Fruit fly (Drosophila melanogaster) whole organism, wandering third instar larva: ENCODE data around the gene Nelf-A.

Source experiments
- Abd-B ChIP-seq: fragments of >200 bp; optimal IDR thresholded peaks from 2 replicates; lab custom pipeline; 2017; ENCODE audit warnings: missing biosample characterization, missing genetic modification characterization
- CG9705 ChIP-seq: fragments of 200-800 bp; sonication (Bioruptor generic); optimal IDR thresholded peaks from 2 replicates; lab custom pipeline; 2018; ENCODE audit warnings: missing biosample characterization, mild to moderate bottlenecking, missing genetic modification characterization
- CrebA ChIP-seq: fragments of 200-800 bp; sonication (Bioruptor generic); optimal IDR thresholded peaks from 2 replicates; lab custom pipeline; 2016; ENCODE audit warnings: missing biosample characterization, mild to moderate bottlenecking, missing genetic modification characterization, borderline replicate concordance
- Dfd ChIP-seq: fragments of >200 bp; optimal IDR thresholded peaks from 2 replicates; lab custom pipeline; 2017; ENCODE audit warnings: missing biosample characterization, missing genetic modification characterization
- Dif ChIP-seq: fragments of 200-275, 200-300 bp; sonication (Bioruptor generic); optimal IDR thresholded peaks from 2 replicates; lab custom pipeline; 2018; ENCODE audit warnings: missing biosample characterization, missing genetic modification characterization; ENCODE audit not compliant: partially characterized antibody
- GATAd ChIP-seq: sonication (Bioruptor generic); optimal IDR thresholded peaks from 2 replicates; lab custom pipeline; 2016; ENCODE audit warnings: missing biosample characterization, missing genetic modification characterization
- HLH106 ChIP-seq: fragments of 200-800 bp; optimal IDR thresholded peaks from 3 replicates; lab custom pipeline; 2019; ENCODE audit warnings: missing biosample characterization, mild to moderate bottlenecking, missing genetic modification characterization, moderate library complexity
- Hnf4 ChIP-seq: fragments of 200-800 bp; sonication (Bioruptor generic); optimal IDR thresholded peaks from 2 replicates; lab custom pipeline; 2016; ENCODE audit warnings: missing biosample characterization, mild to moderate bottlenecking, missing genetic modification characterization
- Hr83 ChIP-seq: fragments of 200-300 bp; sonication (Bioruptor generic); optimal IDR thresholded peaks from 2 replicates; lab custom pipeline; 2016; ENCODE audit warnings: missing biosample characterization, mild to moderate bottlenecking, missing genetic modification characterization, moderate library complexity; ENCODE audit not compliant: poor library complexity, severe bottlenecking
- Jra ChIP-seq: sonication (Bioruptor generic); optimal IDR thresholded peaks from 2 replicates; lab custom pipeline; 2016; ENCODE audit warnings: missing biosample characterization, missing genetic modification characterization
- Mio ChIP-seq: sonication (Bioruptor generic); optimal IDR thresholded peaks from 2 replicates; lab custom pipeline; 2016; ENCODE audit warnings: missing biosample characterization, missing genetic modification characterization
- N ChIP-seq: fragments of >200 bp; optimal IDR thresholded peaks from 2 replicates; lab custom pipeline; 2018; ENCODE audit warnings: missing biosample characterization, missing external identifiers, missing genetic modification characterization
- OdsH ChIP-seq: fragments of 200-800 bp; sonication (Bioruptor generic); optimal IDR thresholded peaks from 2 replicates; lab custom pipeline; 2016; ENCODE audit warnings: missing biosample characterization, mild to moderate bottlenecking, missing genetic modification characterization
- Rel ChIP-seq, 2 experiments: fragments of 200-800 bp; sonication (Bioruptor generic) in 1 of 2; optimal IDR thresholded peaks; 2 replicates in 1 of 2; 3 replicates in 1 of 2; lab custom pipeline; 2016 to 2019; ENCODE audit warnings: mild to moderate bottlenecking in 2 of 2, missing biosample characterization in 2 of 2, missing genetic modification characterization in 2 of 2, moderate library complexity in 1 of 2
- Sp1 ChIP-seq: fragments of 200-800 bp; sonication (Bioruptor generic); optimal IDR thresholded peaks from 3 replicates; lab custom pipeline; 2019; ENCODE audit warnings: missing biosample characterization, mild to moderate bottlenecking, missing genetic modification characterization, moderate library complexity
- Vsx2 ChIP-seq: fragments of 200-300, 225-300 bp; sonication (Bioruptor generic); optimal IDR thresholded peaks from 2 replicates; lab custom pipeline; 2018; ENCODE audit warnings: missing biosample characterization, missing genetic modification characterization; ENCODE audit not compliant: partially characterized antibody
- br ChIP-seq: fragments of 200-800 bp; sonication (Bioruptor generic); optimal IDR thresholded peaks from 2 replicates; lab custom pipeline; 2016; ENCODE audit warnings: missing biosample characterization, missing genetic modification characterization
- brk ChIP-seq: fragments of 200-800 bp; sonication (Bioruptor generic); optimal IDR thresholded peaks from 2 replicates; lab custom pipeline; 2016; ENCODE audit warnings: missing biosample characterization, mild to moderate bottlenecking, missing genetic modification characterization
- dl ChIP-seq, 2 experiments: fragments of 175-275, 200-275 bp in 1 of 2; fragments of 200-275 bp in 1 of 2; sonication (Bioruptor generic); optimal IDR thresholded peaks; lab custom pipeline; 2018; ENCODE audit warnings: mild to moderate bottlenecking in 2 of 2, missing biosample characterization in 2 of 2, missing genetic modification characterization in 2 of 2, moderate library complexity in 2 of 2; ENCODE audit not compliant: partially characterized antibody in 2 of 2, insufficient read depth in 1 of 2
- dmrt93B ChIP-seq: fragments of 200-800 bp; sonication (Bioruptor generic); optimal IDR thresholded peaks from 2 replicates; lab custom pipeline; 2018; ENCODE audit warnings: missing biosample characterization, mild to moderate bottlenecking, missing genetic modification characterization
- dsf ChIP-seq: sonication (Bioruptor generic); optimal IDR thresholded peaks from 2 replicates; lab custom pipeline; 2016; ENCODE audit warnings: missing biosample characterization, missing genetic modification characterization, borderline replicate concordance
- ey ChIP-seq: fragments of 200-800 bp; sonication (Bioruptor generic); optimal IDR thresholded peaks from 2 replicates; lab custom pipeline; 2016; ENCODE audit warnings: missing biosample characterization, missing genetic modification characterization
- foxo ChIP-seq, 2 experiments: fragments of 200-800 bp; sonication (Bioruptor generic); optimal IDR thresholded peaks; 2 replicates in 1 of 2; 3 replicates in 1 of 2; lab custom pipeline; 2016 to 2017; ENCODE audit warnings: missing biosample characterization in 2 of 2, missing genetic modification characterization in 2 of 2
- fru ChIP-seq: fragments of 200-800 bp; sonication (Bioruptor generic); optimal IDR thresholded peaks from 3 replicates; lab custom pipeline; 2016; ENCODE audit warnings: missing biosample characterization, mild to moderate bottlenecking, missing genetic modification characterization
- h ChIP-seq: fragments of 200-800 bp; sonication (Bioruptor generic); optimal IDR thresholded peaks from 3 replicates; lab custom pipeline; 2016; ENCODE audit warnings: missing biosample characterization, mild to moderate bottlenecking, missing genetic modification characterization
- jim ChIP-seq: fragments of 175-275, 200-325 bp; sonication (Bioruptor generic); optimal IDR thresholded peaks from 2 replicates; lab custom pipeline; 2016; ENCODE audit warnings: missing biosample characterization, mild to moderate bottlenecking, missing genetic modification characterization
- lola ChIP-seq: fragments of >200 bp; optimal IDR thresholded peaks from 2 replicates; lab custom pipeline; 2017; ENCODE audit warnings: missing biosample characterization, missing genetic modification characterization
- rgr ChIP-seq: fragments of 200-800 bp; sonication (Bioruptor generic); optimal IDR thresholded peaks from 3 replicates; lab custom pipeline; 2016; ENCODE audit warnings: missing biosample characterization, mild to moderate bottlenecking, missing genetic modification characterization
- sage ChIP-seq: fragments of 200-800 bp; sonication (Bioruptor generic); optimal IDR thresholded peaks from 2 replicates; lab custom pipeline; 2016; ENCODE audit warnings: missing biosample characterization, mild to moderate bottlenecking, missing genetic modification characterization
- tai ChIP-seq: sonication (Bioruptor generic); optimal IDR thresholded peaks from 2 replicates; lab custom pipeline; 2016; ENCODE audit warnings: missing biosample characterization, missing genetic modification characterization
- woc ChIP-seq: sonication (Bioruptor generic); optimal IDR thresholded peaks from 2 replicates; lab custom pipeline; 2016; ENCODE audit warnings: missing biosample characterization, mild to moderate bottlenecking, missing genetic modification characterization

The Nelf-A gene

dm6 chr3R:21268873-21269272 lies 45.4 kb downstream of the Nelf-A start, which contains the start of gene Rab1 (continued):
- TF ChIP-seq Dif (GFP tag; lab: Kevin White, UChicago) = peak; percentile 13
- peak; percentile 52 for TF ChIP-seq woc (GFP tag; lab: Kevin White, UChicago)
- no peak for TF ChIP-seq Rel (GFP tag; optimal IDR thresholded peaks at IDR 0.05; lab: Kevin White, UChicago)
- peak; percentile 69 for TF ChIP-seq Rel (tag; optimal IDR thresholded peaks at IDR 0.05; lab: Kevin White, UChicago)
- TF ChIP-seq, all 38 proteins: peak for 18

dm6 chr3R:21269923-21270322 lies 46.4 kb downstream of the Nelf-A start, which contains the start of the genes AP-2sigma and Idi:
Gene AP-2sigma (minus strand): TSS chr3R:21270075.
Gene Idi (plus strand): TSS chr3R:21270126.
- TF ChIP-seq h (GFP tag; lab: Kevin White, UChicago) (peak; percentile 47), woc (GFP tag; lab: Kevin White, UChicago) (no peak), Hnf4 (GFP tag; lab: Kevin White, UChicago) (peak; percentile 15), br (GFP tag; lab: Kevin White, UChicago) (peak; percentile 23), rgr (GFP tag; lab: Kevin White, UChicago) (peak; percentile 57), Hr83 (peak; percentile 37), dl (GFP tag; optimal IDR thresholded peaks at IDR 0.05; lab: Kevin White, UChicago; ENCODE audit: insufficient read depth in 1 of 2, partially characterized antibody in 2 of 2) (no peak), Dfd (GFP tag; lab: Kevin White, UChicago) (no peak), Sp1 (GFP tag; lab: Kevin White, UChicago) (peak; percentile 30), tai (no peak), Dif (GFP tag; lab: Kevin White, UChicago) (peak; percentile 8), HLH106 (tag; lab: Kevin White, UChicago) (peak; percentile 32), sage (GFP tag; lab: Kevin White, UChicago) (no peak), dsf (GFP tag; lab: Kevin White, UChicago) (no peak), Rel (GFP tag; optimal IDR thresholded peaks at IDR 0.05; lab: Kevin White, UChicago) (no peak), Rel (tag; optimal IDR thresholded peaks at IDR 0.05; lab: Kevin White, UChicago) (peak; percentile 48), foxo (GFP tag; optimal IDR thresholded peaks at IDR 0.05; lab: Kevin White, UChicago) (peak in 1 of 2 experiments; percentile 58), OdsH (GFP tag; lab: Kevin White, UChicago) (peak; percentile 4), fru (GFP tag; lab: Kevin White, UChicago) (no peak), CrebA (GFP tag; lab: Kevin White, UChicago) (no peak), Vsx2 (GFP tag; lab: Kevin White, UChicago) (no peak), brk (GFP tag; lab: Kevin White, UChicago) (no peak)

dm6 chr3R:21270609-21271143 lies 47.2 kb downstream of the Nelf-A start:
- TF ChIP-seq jim (GFP tag; lab: Kevin White, UChicago) (no peak), HLH106 (tag; lab: Kevin White, UChicago) (no peak), N (GFP tag; lab: Kevin White, UChicago) (no peak), Hnf4 (GFP tag; lab: Kevin White, UChicago) (no peak), GATAd (GFP tag; lab: Kevin White, UChicago) (no peak), woc (GFP tag; lab: Kevin White, UChicago) (no peak), foxo (GFP tag; optimal IDR thresholded peaks at IDR 0.05; lab: Kevin White, UChicago) (no peak), Dif (GFP tag; lab: Kevin White, UChicago) (no peak), Rel (GFP tag; optimal IDR thresholded peaks at IDR 0.05; lab: Kevin White, UChicago) (no peak), Rel (tag; optimal IDR thresholded peaks at IDR 0.05; lab: Kevin White, UChicago) (no peak)

dm6 chr3R:21271208-21271607 lies 47.7 kb downstream of the Nelf-A start:
- TF ChIP-seq GATAd (GFP tag; lab: Kevin White, UChicago) (no peak), h (GFP tag; lab: Kevin White, UChicago) (no peak), dl (GFP tag; optimal IDR thresholded peaks at IDR 0.05; lab: Kevin White, UChicago; ENCODE audit: insufficient read depth in 1 of 2, partially characterized antibody in 2 of 2) (no peak), CG9705 (GFP tag; lab: Kevin White, UChicago) (no peak), N (GFP tag; lab: Kevin White, UChicago) (no peak), Vsx2 (GFP tag; lab: Kevin White, UChicago) (no peak), Rel (GFP tag; optimal IDR thresholded peaks at IDR 0.05; lab: Kevin White, UChicago) (no peak), Rel (tag; optimal IDR thresholded peaks at IDR 0.05; lab: Kevin White, UChicago) (no peak), HLH106 (tag; lab: Kevin White, UChicago) (no peak), CrebA (GFP tag; lab: Kevin White, UChicago) (no peak), tai (no peak), lola (GFP tag; lab: Kevin White, UChicago) (no peak), Jra (GFP tag; lab: Kevin White, UChicago) (no peak), Mio (GFP tag; lab: Kevin White, UChicago) (no peak), dmrt93B (GFP tag; lab: Kevin White, UChicago) (no peak), rgr (GFP tag; lab: Kevin White, UChicago) (no peak), foxo (GFP tag; optimal IDR thresholded peaks at IDR 0.05; lab: Kevin White, UChicago) (no peak), Sp1 (GFP tag; lab: Kevin White, UChicago) (no peak), ey (GFP tag; lab: Kevin White, UChicago) (no peak), Abd-B (GFP tag; lab: Kevin White, UChicago) (no peak)
